Worm (Caenorhabditis elegans) whole organism, L4 larva: ENCODE results near the gene srb-13.

Experiments
- ZK337.2 ChIP-seq: fragments of 200-800 bp; sonication (Bioruptor generic); IDR thresholded peaks from 2 replicates; pipeline ENCODE4 v1.3.6; 2022; ENCODE audit warnings: missing genetic modification reagents, missing genetic modification characterization, missing compliant biosample characterization
- aha-1 ChIP-seq: fragments of 150-350 bp; peaks from one replicate; lab custom pipeline; 2014; ENCODE audit warnings: missing biosample characterization, missing genetic modification characterization
- ceh-20 ChIP-seq: fragments of 200-800 bp; sonication (Bioruptor generic); IDR thresholded peaks from 2 replicates; pipeline ENCODE4 v1.3.6; 2022; ENCODE audit warnings: missing genetic modification reagents, missing genetic modification characterization, missing compliant biosample characterization
- ceh-82 ChIP-seq: sonication (generic microtip); optimal IDR thresholded peaks from 2 replicates; lab custom pipeline; 2017; ENCODE audit warnings: missing biosample characterization, missing genetic modification characterization
- gei-8 ChIP-seq: fragments of 200-800 bp; sonication (Bioruptor generic); optimal IDR thresholded peaks from 2 replicates; lab custom pipeline; 2018; ENCODE audit warnings: mild to moderate bottlenecking, missing genetic modification characterization, missing compliant biosample characterization
- jun-1 ChIP-seq: fragments of 150-350 bp; optimal IDR thresholded peaks from 2 replicates; lab custom pipeline; 2014; ENCODE audit warnings: missing biosample characterization, missing genetic modification reagents, missing genetic modification characterization
- snpc-4 ChIP-seq: fragments of 150-350 bp; optimal IDR thresholded peaks from 2 replicates; lab custom pipeline; 2014; ENCODE audit warnings: missing biosample characterization, missing genetic modification characterization
- zip-11 ChIP-seq: fragments of 200-800 bp; sonication (Bioruptor generic); IDR thresholded peaks from 2 replicates; pipeline ENCODE4 v1.3.6; 2022; ENCODE audit warnings: missing genetic modification characterization, missing compliant biosample characterization
- ztf-7 ChIP-seq: fragments of 150-350 bp; optimal IDR thresholded peaks from 2 replicates; lab custom pipeline; 2014; ENCODE audit warnings: missing biosample characterization, missing genetic modification characterization

ce11 chrII:5178609-5179008, 21.2 kb upstream of the srb-13 start:
- no peak for TF ChIP-seq jun-1 (tag; lab: Kevin White, UChicago)
- no peak for TF ChIP-seq ztf-7
- TF ChIP-seq gei-8 (GFP tag; lab: Kevin White, UChicago): no peak
- no peak for TF ChIP-seq aha-1
- no peak for TF ChIP-seq ceh-82 (tag; lab: Kevin White, UChicago)
- no peak for TF ChIP-seq ceh-20
- TF ChIP-seq snpc-4 (tag; lab: Kevin White, UChicago): no peak
- TF ChIP-seq ZK337.2 (GFP tag; lab: Robert Waterston, UW): no peak
- TF ChIP-seq zip-11: no peak
